Worm (Caenorhabditis elegans) whole organism, L1 larva: ENCODE measurements around the gene F26F12.3.

Experiments used
- C34B4.2 ChIP-seq: sonication (generic microtip); optimal IDR thresholded peaks from 2 replicates; lab custom pipeline; 2017; ENCODE audit warnings: mild to moderate bottlenecking, missing genetic modification characterization, missing compliant biosample characterization
- F16B12.6 ChIP-seq: fragments of 150-350 bp; optimal IDR thresholded peaks from 2 replicates; lab custom pipeline; 2014; ENCODE audit warnings: missing biosample characterization, missing genetic modification characterization
- alr-1 ChIP-seq: fragments of 200-800 bp; sonication (Bioruptor generic); optimal IDR thresholded peaks from 2 replicates; lab custom pipeline; 2018; ENCODE audit warnings: borderline replicate concordance, mild to moderate bottlenecking, missing genetic modification characterization, missing compliant biosample characterization
- aly-2 ChIP-seq: fragments of 150-350 bp; optimal IDR thresholded peaks from 2 replicates; lab custom pipeline; 2014; ENCODE audit warnings: missing biosample characterization, missing genetic modification characterization
- ceh-82 ChIP-seq, 3 experiments: fragments of 150-350 bp in 1 of 3; sonication (generic microtip) in 2 of 3; optimal IDR thresholded peaks; 2 replicates each; lab custom pipeline; 2014 to 2017; ENCODE audit warnings: missing biosample characterization in 3 of 3, missing genetic modification characterization in 3 of 3
- dpl-1 ChIP-seq, 3 experiments: fragments of 150-350 bp in 2 of 3; sonication (generic microtip) in 1 of 3; optimal IDR thresholded peaks; 2 replicates each; lab custom pipeline; 2014 to 2017; ENCODE audit warnings: missing biosample characterization in 3 of 3, missing genetic modification characterization in 3 of 3, missing genetic modification reagents in 3 of 3
- efl-1 ChIP-seq, 4 experiments: fragments of 150-350 bp; optimal IDR thresholded peaks in 3 of 4; peaks in 1 of 4; 1 replicate in 1 of 4; 2 replicates in 3 of 4; lab custom pipeline; 2014; ENCODE audit warnings: missing biosample characterization in 2 of 4, missing genetic modification characterization in 2 of 4, missing genetic modification reagents in 2 of 4
- egl-13 ChIP-seq: sonication (generic microtip); optimal IDR thresholded peaks from 2 replicates; lab custom pipeline; 2016; ENCODE audit warnings: missing genotype, missing genetic modification reagents, missing genetic modification characterization, missing compliant biosample characterization
- elt-2 ChIP-seq: sonication (generic microtip); optimal IDR thresholded peaks from 2 replicates; lab custom pipeline; 2016; ENCODE audit warnings: missing genetic modification characterization, mild to moderate bottlenecking, inconsistent platforms, missing compliant biosample characterization, missing genetic modification reagents
- fkh-4 ChIP-seq: sonication (generic microtip); optimal IDR thresholded peaks from 2 replicates; lab custom pipeline; 2016; ENCODE audit warnings: missing compliant biosample characterization, missing genetic modification characterization, borderline replicate concordance
- fos-1 ChIP-seq: fragments of 150-350 bp; optimal IDR thresholded peaks from 2 replicates; lab custom pipeline; 2014; ENCODE audit warnings: missing biosample characterization, missing genetic modification characterization
- grh-1 ChIP-seq: fragments of 200-800 bp; sonication (Bioruptor generic); IDR thresholded peaks from 2 replicates; pipeline ENCODE4 v1.3.6; 2022; ENCODE audit warnings: missing genetic modification reagents, missing genetic modification characterization, missing compliant biosample characterization
- hlh-17 ChIP-seq: fragments of 200-800 bp; sonication (Bioruptor generic); optimal IDR thresholded peaks from 2 replicates; lab custom pipeline; 2018; ENCODE audit warnings: missing genetic modification characterization, mild to moderate bottlenecking, missing compliant biosample characterization, moderate library complexity, borderline replicate concordance
- irx-1 ChIP-seq: sonication (generic microtip); optimal IDR thresholded peaks from 2 replicates; lab custom pipeline; 2016; ENCODE audit warnings: missing genetic modification characterization, missing compliant biosample characterization
- isw-1 ChIP-seq: fragments of 200-800 bp; sonication (Bioruptor generic); IDR thresholded peaks from 2 replicates; pipeline ENCODE4 v1.3.6; 2022; ENCODE audit warnings: missing genetic modification characterization, missing compliant biosample characterization
- jun-1 ChIP-seq: fragments of 150-350 bp; optimal IDR thresholded peaks from 2 replicates; lab custom pipeline; 2014; ENCODE audit warnings: missing biosample characterization, missing genetic modification reagents, missing genetic modification characterization
- lin-35 ChIP-seq, 2 experiments: fragments of 150-350 bp; optimal IDR thresholded peaks; 2 replicates each; lab custom pipeline; 2014; ENCODE audit warnings: missing biosample characterization in 2 of 2, missing genetic modification characterization in 2 of 2, missing genetic modification reagents in 2 of 2
- lsy-2 ChIP-seq, 2 experiments: fragments of 150-350 bp; optimal IDR thresholded peaks; 2 replicates each; lab custom pipeline; 2014; ENCODE audit warnings: missing biosample characterization in 2 of 2, missing genetic modification characterization in 2 of 2
- mdl-1 ChIP-seq, 2 experiments: fragments of 150-350 bp; optimal IDR thresholded peaks; 2 replicates each; lab custom pipeline; 2014 to 2017; ENCODE audit warnings: missing biosample characterization in 2 of 2, missing genetic modification characterization in 2 of 2, inconsistent platforms in 1 of 2
- mep-1 ChIP-seq: fragments of 150-350 bp; optimal IDR thresholded peaks from 2 replicates; lab custom pipeline; 2014; ENCODE audit warnings: missing biosample characterization, missing genetic modification characterization
- nhr-12 ChIP-seq: sonication (generic microtip); optimal IDR thresholded peaks from 2 replicates; lab custom pipeline; 2017; ENCODE audit warnings: missing biosample characterization, missing genetic modification characterization
- nhr-20 ChIP-seq: sonication (generic microtip); optimal IDR thresholded peaks from 2 replicates; lab custom pipeline; 2016; ENCODE audit warnings: mild to moderate bottlenecking, missing genetic modification characterization, missing compliant biosample characterization
- nhr-28 ChIP-seq: fragments of 150-350 bp; optimal IDR thresholded peaks from 2 replicates; lab custom pipeline; 2014; ENCODE audit warnings: missing biosample characterization, missing genetic modification characterization
- nhr-71 ChIP-seq: sonication (generic microtip); optimal IDR thresholded peaks from 2 replicates; lab custom pipeline; 2016; ENCODE audit warnings: mild to moderate bottlenecking, missing genetic modification characterization, moderate library complexity, missing compliant biosample characterization
- nhr-76 ChIP-seq: sonication (generic microtip); optimal IDR thresholded peaks from 2 replicates; lab custom pipeline; 2017; ENCODE audit warnings: missing biosample characterization, missing genetic modification characterization
- nhr-77 ChIP-seq: fragments of 150-350 bp; optimal IDR thresholded peaks from 2 replicates; lab custom pipeline; 2014; ENCODE audit warnings: missing biosample characterization, missing genetic modification characterization
- nhr-85 ChIP-seq: sonication (generic microtip); peaks from one replicate; lab custom pipeline; 2016; ENCODE audit warnings: missing genetic modification characterization, inconsistent platforms, missing compliant biosample characterization
- pax-3 ChIP-seq: fragments of 200-800 bp; sonication (Bioruptor generic); optimal IDR thresholded peaks from 2 replicates; lab custom pipeline; 2018; ENCODE audit warnings: mild to moderate bottlenecking, missing genetic modification characterization, moderate library complexity, missing compliant biosample characterization
- pqm-1 ChIP-seq: sonication (generic microtip); optimal IDR thresholded peaks from 3 replicates; lab custom pipeline; 2017; ENCODE audit warnings: missing biosample characterization, missing genetic modification characterization
- rnt-1 ChIP-seq: sonication (generic microtip); optimal IDR thresholded peaks from 2 replicates; lab custom pipeline; 2016; ENCODE audit warnings: mild to moderate bottlenecking, missing genetic modification characterization, moderate library complexity, missing compliant biosample characterization
- skn-1 ChIP-seq: fragments of 150-350 bp; optimal IDR thresholded peaks from 2 replicates; lab custom pipeline; 2014; ENCODE audit warnings: missing biosample characterization, missing genetic modification characterization
- snu-23 ChIP-seq: sonication (generic microtip); optimal IDR thresholded peaks from 2 replicates; lab custom pipeline; 2016; ENCODE audit warnings: missing genetic modification characterization, missing compliant biosample characterization
- sptf-1 ChIP-seq: fragments of 150-350 bp; optimal IDR thresholded peaks from 2 replicates; lab custom pipeline; 2014; ENCODE audit warnings: missing biosample characterization, missing genetic modification characterization
- sup-37 ChIP-seq: fragments of 200-800 bp; sonication (Bioruptor generic); optimal IDR thresholded peaks from 2 replicates; lab custom pipeline; 2018; ENCODE audit warnings: mild to moderate bottlenecking, missing genetic modification characterization, missing compliant biosample characterization
- swsn-7 ChIP-seq: sonication (generic microtip); optimal IDR thresholded peaks from 2 replicates; lab custom pipeline; 2016; ENCODE audit warnings: missing genetic modification characterization, missing compliant biosample characterization
- unc-130 ChIP-seq: fragments of 150-350 bp; optimal IDR thresholded peaks from 2 replicates; lab custom pipeline; 2017; ENCODE audit warnings: missing biosample characterization, missing genetic modification characterization, inconsistent platforms
- unc-62 ChIP-seq: fragments of 150-350 bp; optimal IDR thresholded peaks from 2 replicates; lab custom pipeline; 2014; ENCODE audit warnings: missing biosample characterization, missing genetic modification reagents, missing genetic modification characterization
- unc-98 ChIP-seq: fragments of 200-800 bp; sonication (Bioruptor generic); IDR thresholded peaks from 2 replicates; pipeline ENCODE4 v1.3.6; 2022; ENCODE audit warnings: missing genetic modification characterization, missing compliant biosample characterization
- xbp-1 ChIP-seq: sonication (generic microtip); optimal IDR thresholded peaks from 2 replicates; lab custom pipeline; 2016; ENCODE audit warnings: missing genetic modification characterization, missing compliant biosample characterization
- zag-1 ChIP-seq: fragments of 150-350 bp; optimal IDR thresholded peaks from 2 replicates; lab custom pipeline; 2014; ENCODE audit warnings: missing biosample characterization, missing genetic modification characterization
- ztf-4 ChIP-seq: fragments of 150-350 bp; optimal IDR thresholded peaks from 2 replicates; lab custom pipeline; 2014; ENCODE audit warnings: missing biosample characterization, missing genetic modification characterization

The F26F12.3 gene

ce11 chrV:5843415-5844337 is 1.8 kb downstream of the F26F12.3 start (continued):
- TF ChIP-seq ceh-82 (tag; optimal IDR thresholded peaks at IDR 0.05; lab: Kevin White, UChicago) = peak in 1 of 3 experiments; percentile 5
- TF ChIP-seq nhr-20 = peak; percentile 76
- peak; percentile 3 to 12 for TF ChIP-seq efl-1 (optimal IDR thresholded peaks at IDR 0.05; lab: Kevin White, UChicago)
- TF ChIP-seq efl-1 (GFP tag; optimal IDR thresholded peaks at IDR 0.05 in 1 of 2; lab: Kevin White, UChicago) = peak in 1 of 2 experiments; percentile 92
- peak; percentile 26 for TF ChIP-seq swsn-7 (tag; lab: Kevin White, UChicago)
- TF ChIP-seq sptf-1 (tag; lab: Kevin White, UChicago) = no peak
- peak; percentile 38 for TF ChIP-seq mep-1 (tag; lab: Kevin White, UChicago)
- TF ChIP-seq nhr-71 (tag; lab: Kevin White, UChicago) = peak; percentile 87
- peak; percentile 68 for TF ChIP-seq unc-130 (tag; lab: Kevin White, UChicago)
- peak; percentile 74 for TF ChIP-seq fkh-4 (tag; lab: Kevin White, UChicago)
- peak; percentile 80 for TF ChIP-seq elt-2 (tag; lab: Kevin White, UChicago)
- TF ChIP-seq skn-1 (tag; lab: Kevin White, UChicago) = peak; percentile 48
- TF ChIP-seq alr-1 (tag; lab: Kevin White, UChicago) = no peak

- no peak for TF ChIP-seq egl-13
- TF ChIP-seq lin-35 (GFP tag; optimal IDR thresholded peaks at IDR 0.05; lab: Kevin White, UChicago) = peak in 1 of 2 experiments; percentile 55
- no peak for TF ChIP-seq grh-1 (GFP tag; lab: Robert Waterston, UW)
- no peak for TF ChIP-seq C34B4.2 (tag; lab: Kevin White, UChicago)
- no peak for TF ChIP-seq jun-1 (tag; lab: Kevin White, UChicago)
- no peak for TF ChIP-seq pqm-1 (tag; lab: Kevin White, UChicago)
- no peak for TF ChIP-seq isw-1 (GFP tag; lab: Robert Waterston, UW)
- no peak for TF ChIP-seq elt-2 (tag; lab: Kevin White, UChicago)
- no peak for TF ChIP-seq F16B12.6 (tag; lab: Kevin White, UChicago)
- TF ChIP-seq nhr-28 (tag; lab: Kevin White, UChicago) = no peak
- no peak for TF ChIP-seq hlh-17
- peak; percentile 66 for TF ChIP-seq nhr-85
- TF ChIP-seq unc-62 (GFP tag; lab: Kevin White, UChicago) = no peak
- TF ChIP-seq nhr-12 = no peak
- TF ChIP-seq mep-1 (tag; lab: Kevin White, UChicago) = no peak
- no peak for TF ChIP-seq sptf-1 (tag; lab: Kevin White, UChicago)
- TF ChIP-seq ztf-4 = no peak
- no peak for TF ChIP-seq unc-98 (GFP tag; lab: Robert Waterston, UW)
- TF ChIP-seq nhr-76 (tag; lab: Kevin White, UChicago) = no peak
- TF ChIP-seq pax-3 (tag; lab: Kevin White, UChicago) = peak; percentile 54
- no peak for TF ChIP-seq dpl-1 (GFP tag; optimal IDR thresholded peaks at IDR 0.05; lab: Kevin White, UChicago)
- no peak for TF ChIP-seq efl-1 (optimal IDR thresholded peaks at IDR 0.05; lab: Kevin White, UChicago)
- peak in 1 of 2 experiments; percentile 74 for TF ChIP-seq efl-1 (GFP tag; optimal IDR thresholded peaks at IDR 0.05 in 1 of 2; lab: Kevin White, UChicago)
- no peak for TF ChIP-seq zag-1 (tag; lab: Kevin White, UChicago)
- TF ChIP-seq sup-37 (GFP tag; lab: Kevin White, UChicago) = no peak
- TF ChIP-seq aly-2 (tag; lab: Kevin White, UChicago) = no peak
- TF ChIP-seq xbp-1 (tag; lab: Kevin White, UChicago) = no peak
- TF ChIP-seq rnt-1 (tag; lab: Kevin White, UChicago) = peak; percentile 2
- TF ChIP-seq nhr-77 (tag; lab: Kevin White, UChicago) = no peak
- no peak for TF ChIP-seq mdl-1 (tag; optimal IDR thresholded peaks at IDR 0.05; lab: Kevin White, UChicago)
- peak; percentile 27 for TF ChIP-seq irx-1
- no peak for TF ChIP-seq lsy-2 (tag; optimal IDR thresholded peaks at IDR 0.05; lab: Kevin White, UChicago)
- no peak for TF ChIP-seq fos-1 (tag; lab: Kevin White, UChicago)
- TF ChIP-seq snu-23 (GFP tag; lab: Kevin White, UChicago) = peak; percentile 1
Measured at ce11 chrV:5842507-5843144, 2.9 kb downstream of the F26F12.3 start.
